Fruit fly (Drosophila melanogaster): ENCODE measurements around the gene dy.
A peak's percentile ranks its signal among the peaks of the same experiment; 100 is the strongest.

Gene dy

DNA sequence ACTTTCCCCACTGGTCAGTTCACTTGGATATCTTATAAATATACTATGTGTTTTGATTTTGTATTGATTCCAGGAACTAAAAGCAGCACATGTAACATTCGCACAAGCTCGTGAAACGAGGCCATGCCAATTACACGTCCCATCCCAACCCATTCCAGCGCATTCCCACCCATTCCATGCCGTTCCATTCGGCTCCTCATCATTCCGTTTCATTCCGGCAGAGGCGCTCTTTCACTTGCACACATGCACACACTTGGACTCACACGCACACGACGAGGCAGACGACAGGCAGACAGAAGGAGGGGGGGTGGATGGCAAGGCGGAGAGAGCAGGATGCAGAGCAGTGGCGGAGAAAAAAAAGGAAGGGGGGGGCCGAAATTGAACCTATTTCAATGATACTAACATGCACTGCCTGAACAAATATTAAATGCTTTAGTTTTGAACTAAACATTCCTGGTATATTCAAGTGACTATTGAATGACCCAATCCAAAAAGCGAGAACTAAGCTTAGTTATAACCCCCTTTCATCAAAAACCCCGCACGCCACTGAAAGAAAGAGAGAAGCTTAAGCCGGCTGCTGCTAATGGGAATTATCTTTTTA is 2.5 kb downstream of the dy start (continued):
- no peak for TF ChIP-seq CG17802 (tag; optimal IDR thresholded peaks at IDR 0.05)
- peak; percentile 53 for TF ChIP-seq Oli (tag; optimal IDR thresholded peaks at IDR 0.05)
- no peak for TF ChIP-seq pan (optimal IDR thresholded peaks at IDR 0.05)
- peak in 1 of 2 experiments; percentile 30 for TF ChIP-seq pan (GFP tag; optimal IDR thresholded peaks at IDR 0.05 in 1 of 2, IDR thresholded peaks at IDR 0.05 in 1 of 2)
- TF ChIP-seq CG17568 (GFP tag; optimal IDR thresholded peaks at IDR 0.05): no peak
- peak; percentile 23 for TF ChIP-seq Meics (GFP tag; optimal IDR thresholded peaks at IDR 0.05)
- TF ChIP-seq CoRest (tag; optimal IDR thresholded peaks at IDR 0.05): peak; percentile 59
- no peak for TF ChIP-seq CG5953 (GFP tag; IDR thresholded peaks at IDR 0.05)
- TF ChIP-seq CG10366 (GFP tag; IDR thresholded peaks at IDR 0.05): 0 out of 2 replicates have a peak, but pooled peaks have one; percentile 36
- peak; percentile 45 for TF ChIP-seq CG6254 (GFP tag; optimal IDR thresholded peaks at IDR 0.05)
- TF ChIP-seq vnd (GFP tag; IDR thresholded peaks at IDR 0.05; ENCODE audit: partially characterized antibody): no peak
- TF ChIP-seq ac (GFP tag; optimal IDR thresholded peaks at IDR 0.05): peak; percentile 12
- no peak for TF ChIP-seq yki (optimal IDR thresholded peaks at IDR 0.05)
- peak; percentile 50; the same call in 1 of the 3 replicates for TF ChIP-seq dysf (GFP tag; IDR thresholded peaks at IDR 0.05)
- 0 out of 2 replicates have a peak, but pooled peaks have one; percentile 30 for TF ChIP-seq CG1024 (GFP tag; IDR thresholded peaks at IDR 0.05)
- TF ChIP-seq lola (GFP tag; optimal IDR thresholded peaks at IDR 0.05): peak in 1 of 3 experiments; percentile 76
- no peak for TF ChIP-seq CG11560 (tag; IDR thresholded peaks at IDR 0.05)
- no peak for TF ChIP-seq danr (GFP tag; IDR thresholded peaks at IDR 0.05)
- peak; percentile 15 for TF ChIP-seq Camta (GFP tag; optimal IDR thresholded peaks at IDR 0.05)
- TF ChIP-seq bbx (GFP tag; IDR thresholded peaks at IDR 0.05; ENCODE audit: partially characterized antibody): no peak
- TF ChIP-seq CG1233 (GFP tag; optimal IDR thresholded peaks at IDR 0.05): peak; percentile 33
- TF ChIP-seq Med (GFP tag): peak; percentile 71
- TF ChIP-seq CG12942 (GFP tag; optimal IDR thresholded peaks at IDR 0.05): peak; percentile 12
- no peak for TF ChIP-seq CG2116 (GFP tag; optimal IDR thresholded peaks at IDR 0.05)
- TF ChIP-seq gt (GFP tag; IDR thresholded peaks at IDR 0.05): 0 out of 2 replicates have a peak, but pooled peaks have one; percentile 21
- TF ChIP-seq eve (GFP tag; optimal IDR thresholded peaks at IDR 0.05): no peak
- no peak for TF ChIP-seq CG16779 (GFP tag; IDR thresholded peaks at IDR 0.05)
- TF ChIP-seq CG5180 (GFP tag; optimal IDR thresholded peaks at IDR 0.05): no peak
- no peak for TF ChIP-seq C15 (GFP tag; IDR thresholded peaks at IDR 0.05)
- TF ChIP-seq ci (GFP tag; IDR thresholded peaks at IDR 0.05): peak; percentile 69; the same call in 2 of the 3 replicates
- TF ChIP-seq Kr (GFP tag; optimal IDR thresholded peaks at IDR 0.05): no peak
- TF ChIP-seq zfh2 (GFP tag; optimal IDR thresholded peaks at IDR 0.05): no peak
- no peak for TF ChIP-seq CG15479 (GFP tag; optimal IDR thresholded peaks at IDR 0.05)
- TF ChIP-seq dati (GFP tag; IDR thresholded peaks at IDR 0.05): no peak
- no peak for TF ChIP-seq CG14667 (GFP tag; IDR thresholded peaks at IDR 0.05)
- TF ChIP-seq pb (GFP tag; optimal IDR thresholded peaks at IDR 0.05): no peak
- no peak for TF ChIP-seq lov (optimal IDR thresholded peaks at IDR 0.05)
- no peak for TF ChIP-seq lov (GFP tag; IDR thresholded peaks at IDR 0.05)
- TF ChIP-seq Lim3 (GFP tag; IDR thresholded peaks at IDR 0.05): no peak
- peak; percentile 48 for TF ChIP-seq Antp (GFP tag; optimal IDR thresholded peaks at IDR 0.05)
- no peak for TF ChIP-seq CG18476 (GFP tag; optimal IDR thresholded peaks at IDR 0.05)
- no peak for TF ChIP-seq HLH54F (GFP tag; optimal IDR thresholded peaks at IDR 0.05)
- no peak for TF ChIP-seq Hr39 (optimal IDR thresholded peaks at IDR 0.05)
- TF ChIP-seq CHES-1-like (GFP tag; optimal IDR thresholded peaks at IDR 0.05): no peak
- peak; percentile 55 for TF ChIP-seq CG18599 (GFP tag; optimal IDR thresholded peaks at IDR 0.05)
- peak; percentile 37; the same call in 1 of the 3 replicates for TF ChIP-seq tgo (GFP tag; IDR thresholded peaks at IDR 0.05)
- TF ChIP-seq CG11085 (GFP tag; IDR thresholded peaks at IDR 0.05): no peak
- no peak for TF ChIP-seq Hr51 (GFP tag; optimal IDR thresholded peaks at IDR 0.05)
- no peak for TF ChIP-seq Sox102F (GFP tag; optimal IDR thresholded peaks at IDR 0.05)
- no peak for TF ChIP-seq p53 (GFP tag; optimal IDR thresholded peaks at IDR 0.05)
- no peak for TF ChIP-seq D19B (GFP tag; optimal IDR thresholded peaks at IDR 0.05)
